Worm (Caenorhabditis elegans): ENCODE results near the gene mtm-3.

The mtm-3 gene

ce11 chrIII:3814421-3814820 lies 14.2 kb upstream of the mtm-3 start:
- no peak for TF ChIP-seq ahr-1 (tag; optimal IDR thresholded peaks at IDR 0.05)
- TF ChIP-seq ceh-30 (tag; optimal IDR thresholded peaks at IDR 0.05): no peak
- no peak for TF ChIP-seq pha-4 (tag; optimal IDR thresholded peaks at IDR 0.05)
- no peak for TF ChIP-seq lim-6 (tag; optimal IDR thresholded peaks at IDR 0.05)
- TF ChIP-seq ttx-3 (tag; optimal IDR thresholded peaks at IDR 0.05): no peak
- no peak for TF ChIP-seq eyg-1 (tag; optimal IDR thresholded peaks at IDR 0.05)
- TF ChIP-seq tbx-7 (tag; optimal IDR thresholded peaks at IDR 0.05): no peak
- no peak for TF ChIP-seq madf-2 (tag; optimal IDR thresholded peaks at IDR 0.05)
- TF ChIP-seq T23F11.4 (GFP tag; optimal IDR thresholded peaks at IDR 0.05): no peak
- no peak for TF ChIP-seq sdc-2 (tag; optimal IDR thresholded peaks at IDR 0.05)
- no peak for TF ChIP-seq hlh-6 (tag; optimal IDR thresholded peaks at IDR 0.05)
- TF ChIP-seq ets-4 (tag; optimal IDR thresholded peaks at IDR 0.05): no peak
- no peak for TF ChIP-seq fkh-10 (GFP tag; optimal IDR thresholded peaks at IDR 0.05)
- no peak for TF ChIP-seq ceh-31 (tag; optimal IDR thresholded peaks at IDR 0.05)
- no peak for TF ChIP-seq odd-2 (tag; optimal IDR thresholded peaks at IDR 0.05)
- TF ChIP-seq ceh-45 (GFP tag; IDR thresholded peaks at IDR 0.05): no peak
- no peak for TF ChIP-seq ceh-14 (tag; optimal IDR thresholded peaks at IDR 0.05)
- no peak for TF ChIP-seq syd-9 (tag; optimal IDR thresholded peaks at IDR 0.05)
- no peak for TF ChIP-seq unc-55 (GFP tag; optimal IDR thresholded peaks at IDR 0.05)

- TF ChIP-seq gmeb-2 (tag; optimal IDR thresholded peaks at IDR 0.05) (peak; percentile 3), ceh-48 (tag; optimal IDR thresholded peaks at IDR 0.05) (no peak), tbx-7 (tag; optimal IDR thresholded peaks at IDR 0.05) (no peak)
Measured at ce11 chrIII:3812369-3812993, 12.2 kb upstream of the mtm-3 start.

- TF ChIP-seq hlh-13 (GFP tag; optimal IDR thresholded peaks at IDR 0.05): no peak
- TF ChIP-seq ama-1 (optimal IDR thresholded peaks at IDR 0.05): peak; percentile 7
Measured at ce11 chrIII:3811375-3811924, 11.2 kb upstream of the mtm-3 start.

- TF ChIP-seq dmd-4 (tag; optimal IDR thresholded peaks at IDR 0.05; ENCODE audit: borderline replicate concordance) (no peak), dve-1 (tag; optimal IDR thresholded peaks at IDR 0.05) (no peak), ets-4 (tag; optimal IDR thresholded peaks at IDR 0.05) (no peak), fkh-6 (tag; optimal IDR thresholded peaks at IDR 0.05) (no peak), sox-4 (tag; optimal IDR thresholded peaks at IDR 0.05) (no peak), unc-55 (GFP tag; optimal IDR thresholded peaks at IDR 0.05) (no peak)
Measured at ce11 chrIII:3809008-3809407, 8.7 kb upstream of the mtm-3 start, which contains the start of gene toh-1. TSS of gene toh-1 (minus strand) at chrIII:3809030.

ce11 chrIII:3807590-3807989 lies 7.3 kb upstream of the mtm-3 start:
- TF ChIP-seq ceh-19 (GFP tag; optimal IDR thresholded peaks at IDR 0.05): no peak
- no peak for TF ChIP-seq ttx-3 (tag; optimal IDR thresholded peaks at IDR 0.05)
- TF ChIP-seq ceh-31 (tag; optimal IDR thresholded peaks at IDR 0.05): no peak
- no peak for TF ChIP-seq fax-1 (tag; optimal IDR thresholded peaks at IDR 0.05)
- no peak for TF ChIP-seq ceh-24 (tag; optimal IDR thresholded peaks at IDR 0.05)
- TF ChIP-seq nfya-1 (tag; optimal IDR thresholded peaks at IDR 0.05): no peak
- no peak for TF ChIP-seq unc-3 (GFP tag; conservative IDR thresholded peaks at IDR 0.05)
- no peak for TF ChIP-seq unc-3 (tag; optimal IDR thresholded peaks at IDR 0.05)
- no peak for TF ChIP-seq unc-86 (tag; optimal IDR thresholded peaks at IDR 0.05)

All from whole organism, late embryonic.